Worm (Caenorhabditis elegans) whole organism, L4/young adult: ENCODE measurements around the gene C56A3.8.

ENCODE experiments used
- W03F9.2 ChIP-seq: fragments of 150-350 bp; optimal IDR thresholded peaks from 2 replicates; lab custom pipeline; 2014; ENCODE audit warnings: missing biosample characterization, missing genetic modification characterization
- dao-5 ChIP-seq: sonication (generic microtip); optimal IDR thresholded peaks from 2 replicates; lab custom pipeline; 2016; ENCODE audit warnings: missing genotype, missing genetic modification characterization, moderate library complexity, missing compliant biosample characterization
- him-1 ChIP-seq: sonication (generic microtip); optimal IDR thresholded peaks from 2 replicates; lab custom pipeline; 2016; ENCODE audit warnings: missing genotype, missing genetic modification reagents, missing genetic modification characterization, missing compliant biosample characterization

Gene C56A3.8

DNA sequence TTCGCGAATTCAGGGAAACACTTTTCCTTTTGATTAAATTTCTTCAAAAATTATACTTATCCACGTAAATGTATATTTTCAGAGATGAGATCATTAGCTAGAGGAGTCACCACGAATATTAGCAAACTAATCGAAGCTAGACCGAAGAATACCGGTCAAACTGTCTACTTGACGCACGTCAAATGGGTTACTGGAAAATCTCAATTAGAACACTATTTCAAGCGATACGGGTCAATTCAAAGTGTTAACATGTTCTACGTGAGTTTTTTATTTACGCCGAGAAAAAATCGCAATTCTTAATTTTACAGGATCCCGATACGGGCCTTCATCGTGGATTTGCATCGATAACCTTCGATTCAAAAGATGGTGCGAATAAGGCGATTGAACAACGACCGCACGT, 5.7 kb downstream of the C56A3.8 start, which contains the start of gene slrp-1:
slrp-1 (plus strand) TSS at position 83 of the 400 bp plus-strand sequence.
- TF ChIP-seq dao-5 (no peak), him-1 (tag; lab: Kevin White, UChicago) (no peak), W03F9.2 (no peak)

DNA sequence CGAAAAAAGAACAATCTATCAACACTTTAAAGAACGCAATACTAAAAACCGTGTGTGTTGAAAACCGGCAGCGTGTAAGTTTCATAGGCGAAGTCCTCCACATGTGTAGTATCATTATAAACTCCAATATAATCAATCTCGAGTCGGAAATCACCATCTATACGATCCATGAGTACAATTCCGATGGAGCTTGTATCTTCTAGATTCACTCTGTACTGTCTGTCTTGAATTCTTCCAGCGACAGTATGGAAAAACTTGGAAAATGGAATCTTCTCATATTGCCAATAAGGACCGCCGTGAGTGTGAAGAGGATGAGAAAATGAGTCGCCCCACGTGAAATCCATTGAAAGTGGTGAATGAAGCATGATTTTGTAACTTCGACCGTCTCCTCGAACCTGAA, 6.9 kb downstream of the C56A3.8 start:
- no peak for TF ChIP-seq W03F9.2
- no peak for TF ChIP-seq dao-5
- TF ChIP-seq him-1 (tag; lab: Kevin White, UChicago): no peak

DNA sequence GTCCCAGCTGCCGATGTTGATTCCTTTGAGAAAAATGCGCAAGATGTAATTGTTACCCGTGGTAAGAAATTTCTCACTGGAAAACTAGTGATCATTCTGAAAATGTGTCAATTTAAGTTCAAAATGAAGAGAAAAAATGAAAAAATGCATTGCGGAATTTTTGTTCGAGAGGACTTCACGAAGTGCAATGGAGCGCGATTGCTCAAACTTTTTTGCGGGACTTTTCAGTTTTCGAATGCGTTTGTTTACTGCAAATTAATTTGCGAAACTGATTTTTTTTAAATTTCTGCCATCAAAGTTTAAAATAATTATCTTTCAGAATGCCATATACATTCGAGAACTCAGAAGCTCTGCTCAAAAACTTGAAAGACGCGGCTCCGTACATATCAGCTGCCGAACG, 8.5 kb downstream of the C56A3.8 start, which contains the start of the genes nuaf-1 and bir-2:
nuaf-1 (minus strand) TSS at position 98 of the 400 bp plus-strand sequence.
bir-2 (plus strand) TSS at position 318 of the 400 bp plus-strand sequence.
- peak; percentile 83 for TF ChIP-seq W03F9.2
- TF ChIP-seq him-1 (tag; lab: Kevin White, UChicago): no peak

DNA sequence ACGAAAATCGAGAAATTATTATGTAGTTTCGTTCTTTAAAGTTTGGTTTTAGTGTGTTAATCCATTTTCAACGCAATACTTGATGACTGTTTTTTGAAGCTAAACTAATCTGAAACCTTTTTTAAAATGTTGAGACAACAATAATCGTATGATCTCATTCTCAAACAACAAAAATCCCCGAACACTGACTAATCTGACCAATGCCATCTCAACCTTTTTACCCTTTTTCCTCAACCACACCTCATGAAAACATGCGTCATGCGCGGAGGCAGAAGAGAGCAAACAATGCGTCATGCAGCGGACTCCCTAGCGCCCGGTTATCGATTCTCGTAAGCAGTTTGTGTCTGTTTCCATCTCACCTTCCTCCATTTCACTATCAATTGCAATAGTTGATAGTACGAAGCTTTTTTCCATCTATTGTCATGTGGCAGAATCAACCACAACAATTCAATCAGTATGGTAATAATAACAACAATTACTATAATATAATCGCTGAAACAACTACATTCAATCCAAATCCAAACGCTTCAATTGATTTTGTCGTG, 11.7 kb downstream of the C56A3.8 start, which contains the start of gene C50B8.4:
C50B8.4 (plus strand) TSS at position 299 of the 545 bp plus-strand sequence.
- no peak for TF ChIP-seq him-1 (tag; lab: Kevin White, UChicago)
- TF ChIP-seq dao-5: no peak
- no peak for TF ChIP-seq W03F9.2

DNA sequence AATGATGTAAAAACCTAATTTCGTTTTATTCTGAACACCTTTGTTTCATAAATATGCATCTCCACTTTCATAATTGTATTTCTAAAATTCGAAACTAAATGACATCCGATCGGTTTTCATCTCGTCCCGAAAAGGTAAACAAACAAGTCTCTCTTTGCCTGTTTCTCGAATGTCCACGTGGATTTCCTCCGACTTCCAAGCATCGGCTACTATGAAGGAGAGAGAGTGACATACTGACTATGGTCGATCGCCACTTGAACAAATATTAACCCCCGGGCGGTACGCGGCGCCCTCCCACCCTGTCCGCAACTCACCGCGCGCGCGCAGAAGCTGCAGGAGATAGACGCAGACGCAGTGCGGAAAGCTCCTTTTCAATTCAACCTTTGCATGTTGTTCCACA, 15.8 kb downstream of the C56A3.8 start:
- TF ChIP-seq dao-5 (no peak), him-1 (tag; lab: Kevin White, UChicago) (no peak), W03F9.2 (no peak)

DNA sequence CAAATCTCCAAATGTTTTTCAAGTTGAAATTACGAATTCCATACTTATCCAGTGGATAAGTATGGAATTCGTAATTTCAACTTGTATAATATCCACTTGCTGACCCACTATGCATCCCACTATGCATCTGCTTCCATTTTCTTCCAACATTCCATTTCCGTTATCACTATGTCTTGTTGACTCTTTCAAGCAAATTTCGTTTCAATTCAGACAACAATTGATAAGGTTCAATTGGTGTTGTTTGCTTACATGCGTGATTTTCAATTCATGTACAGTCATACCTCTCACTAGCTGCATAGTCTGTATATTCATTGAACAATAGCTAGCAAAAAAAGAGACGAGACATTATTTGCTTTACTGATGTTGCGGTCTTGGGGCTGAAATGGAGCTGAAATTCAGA, 16.8 kb downstream of the C56A3.8 start:
- no peak for TF ChIP-seq him-1 (tag; lab: Kevin White, UChicago)
- TF ChIP-seq W03F9.2: no peak
- no peak for TF ChIP-seq dao-5

DNA sequence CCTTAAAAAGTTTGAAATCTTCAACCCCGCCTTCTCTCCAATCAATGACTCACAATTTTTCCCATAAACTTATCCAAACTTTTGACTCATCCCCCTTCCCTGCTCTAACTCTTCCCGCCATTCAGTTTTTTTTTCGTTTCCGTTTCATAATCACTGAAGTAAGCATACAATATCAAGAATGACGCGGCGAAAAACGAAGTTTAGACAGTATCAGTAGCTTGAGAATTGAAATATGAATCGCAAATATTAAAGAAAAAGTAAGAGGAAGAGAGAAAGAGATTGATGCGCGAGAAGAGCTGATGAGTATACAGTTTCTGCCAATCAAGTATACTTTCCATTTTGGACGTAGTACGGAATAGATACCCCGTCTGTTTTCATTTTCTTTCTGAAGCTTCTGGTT, 17.4 kb downstream of the C56A3.8 start:
- TF ChIP-seq W03F9.2: no peak
- no peak for TF ChIP-seq him-1 (tag; lab: Kevin White, UChicago)
- TF ChIP-seq dao-5: no peak

DNA sequence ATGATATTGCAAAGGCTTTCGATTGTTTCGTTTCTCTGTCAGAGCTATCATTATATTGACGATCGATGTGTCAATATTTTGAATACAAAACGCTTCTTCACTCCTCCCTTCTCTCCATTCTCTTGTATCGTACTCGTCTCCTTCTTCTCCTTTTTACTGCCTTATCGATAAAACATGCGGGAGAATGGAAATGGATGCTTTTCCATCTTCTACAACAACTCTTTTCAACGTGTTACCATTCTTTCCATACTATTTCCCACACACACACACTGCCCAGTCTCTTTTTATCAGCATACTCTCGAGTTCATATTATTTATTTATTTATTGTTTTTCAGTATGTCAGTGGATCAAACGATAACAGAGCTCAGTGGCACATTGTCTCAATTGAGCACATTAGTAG, 18.6 kb downstream of the C56A3.8 start, which contains the start of gene C50B8.6:
C50B8.6 (plus strand) TSS at position 336 of the 400 bp plus-strand sequence.
- no peak for TF ChIP-seq dao-5
- TF ChIP-seq him-1 (tag; lab: Kevin White, UChicago): no peak
- no peak for TF ChIP-seq W03F9.2

DNA sequence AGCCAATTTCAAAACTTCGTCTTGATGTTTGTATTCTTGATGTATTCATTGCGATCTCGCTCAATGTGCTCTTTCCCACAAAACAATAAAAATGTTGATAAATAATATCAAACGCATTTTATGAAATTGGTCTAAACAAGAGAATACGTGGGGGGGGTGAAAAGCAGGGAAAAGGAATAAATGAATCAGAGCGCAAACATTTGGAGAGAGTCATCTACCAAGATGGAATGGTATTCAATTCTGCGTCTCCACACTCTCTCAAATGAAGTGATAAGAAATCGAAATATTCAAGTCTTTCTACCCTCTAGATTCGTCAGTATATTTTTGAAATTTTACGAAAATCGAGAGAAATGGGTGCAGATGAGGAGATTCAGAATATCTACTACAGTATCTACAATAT, 20.6 kb downstream of the C56A3.8 start, which contains the start of gene C50B8.5:
C50B8.5 (plus strand) TSS at position 273 of the 400 bp plus-strand sequence.
- no peak for TF ChIP-seq W03F9.2
- TF ChIP-seq dao-5: no peak
- TF ChIP-seq him-1 (tag; lab: Kevin White, UChicago): no peak

DNA sequence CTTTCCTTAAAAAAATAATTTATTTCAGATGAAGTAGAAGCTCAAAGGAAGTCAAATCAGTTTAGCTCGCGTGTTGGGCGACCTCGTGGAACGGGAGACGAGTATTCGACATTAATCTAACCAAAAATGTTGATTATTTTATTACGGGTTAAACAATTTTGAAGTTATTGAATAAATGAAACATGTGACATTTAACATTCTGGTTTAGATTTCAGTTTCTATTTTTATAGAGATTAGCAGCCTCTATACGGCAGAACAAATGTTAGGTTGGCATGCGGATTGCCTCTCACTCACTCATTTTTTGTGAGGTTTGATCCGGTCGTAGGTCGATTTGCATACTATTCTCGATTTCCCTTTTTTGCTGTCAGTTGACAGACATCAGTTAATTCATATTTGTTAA, 24.4 kb downstream of the C56A3.8 start, which contains the start of gene F53F4.1:
F53F4.1 (plus strand) TSS at position 301 of the 400 bp plus-strand sequence.
- TF ChIP-seq him-1 (tag; lab: Kevin White, UChicago) (no peak), dao-5 (no peak), W03F9.2 (no peak)

DNA sequence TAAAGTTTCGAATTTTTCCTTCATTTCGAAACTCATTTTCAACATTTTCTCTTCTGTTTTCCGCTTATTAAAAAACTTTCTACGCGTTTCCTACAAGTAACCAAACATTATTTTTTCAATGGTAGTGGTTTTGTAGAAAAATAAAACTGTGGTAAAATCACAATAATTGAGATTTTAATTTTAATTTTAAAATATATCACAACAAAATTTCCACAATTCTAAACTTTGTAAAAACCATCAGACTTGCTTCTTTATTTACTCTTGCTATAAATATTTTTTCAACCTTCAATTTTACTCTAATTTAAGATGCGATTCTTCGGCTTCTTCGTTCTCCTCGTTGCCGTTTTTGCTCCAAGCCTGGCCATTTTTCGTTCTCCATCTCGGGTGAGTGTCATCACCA, 27.8 kb downstream of the C56A3.8 start, which contains the start of gene F53F4.17:
F53F4.17 (plus strand) TSS at position 301 of the 400 bp plus-strand sequence.
- TF ChIP-seq dao-5: no peak
- TF ChIP-seq W03F9.2: no peak
- TF ChIP-seq him-1 (tag; lab: Kevin White, UChicago): no peak

DNA sequence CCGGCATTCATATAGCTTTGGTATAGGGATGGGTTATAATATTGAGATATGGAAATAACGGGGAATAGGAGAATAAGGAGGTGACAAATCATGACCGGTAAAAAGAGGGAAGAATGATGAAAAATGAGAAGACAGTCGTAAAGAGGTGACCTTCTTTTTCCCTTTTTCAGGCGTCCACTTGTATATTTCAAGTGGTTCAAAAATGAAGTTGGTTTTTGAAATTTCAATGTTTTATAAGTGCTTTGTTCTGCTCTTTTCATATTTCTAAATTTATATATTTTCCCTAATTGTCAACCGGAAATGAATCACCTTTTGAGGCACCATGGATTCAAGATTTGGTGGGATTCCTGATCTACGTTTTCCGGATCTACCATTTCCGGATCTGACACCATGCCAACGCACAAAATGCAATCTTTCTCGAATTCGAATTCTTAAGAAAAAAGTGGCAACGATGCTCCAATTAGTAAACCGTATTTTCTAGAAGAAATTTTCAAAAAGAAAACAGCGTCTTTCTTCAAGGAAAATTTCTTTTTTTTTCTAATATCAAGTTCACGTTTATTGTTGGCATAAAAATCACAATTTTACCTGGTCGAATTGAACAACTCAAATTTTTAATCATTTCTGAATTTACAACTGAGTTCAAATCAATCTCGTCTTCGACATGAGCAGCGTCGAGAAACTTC, 29.6 kb downstream of the C56A3.8 start, which contains the start of the genes F53F4.2 and F53F4.18:
F53F4.2 (minus strand) TSS at position 101 of the 683 bp plus-strand sequence.
F53F4.18 (plus strand) TSS at position 633 of the 683 bp plus-strand sequence.
- no peak for TF ChIP-seq dao-5
- no peak for TF ChIP-seq W03F9.2
- no peak for TF ChIP-seq him-1 (tag; lab: Kevin White, UChicago)

DNA sequence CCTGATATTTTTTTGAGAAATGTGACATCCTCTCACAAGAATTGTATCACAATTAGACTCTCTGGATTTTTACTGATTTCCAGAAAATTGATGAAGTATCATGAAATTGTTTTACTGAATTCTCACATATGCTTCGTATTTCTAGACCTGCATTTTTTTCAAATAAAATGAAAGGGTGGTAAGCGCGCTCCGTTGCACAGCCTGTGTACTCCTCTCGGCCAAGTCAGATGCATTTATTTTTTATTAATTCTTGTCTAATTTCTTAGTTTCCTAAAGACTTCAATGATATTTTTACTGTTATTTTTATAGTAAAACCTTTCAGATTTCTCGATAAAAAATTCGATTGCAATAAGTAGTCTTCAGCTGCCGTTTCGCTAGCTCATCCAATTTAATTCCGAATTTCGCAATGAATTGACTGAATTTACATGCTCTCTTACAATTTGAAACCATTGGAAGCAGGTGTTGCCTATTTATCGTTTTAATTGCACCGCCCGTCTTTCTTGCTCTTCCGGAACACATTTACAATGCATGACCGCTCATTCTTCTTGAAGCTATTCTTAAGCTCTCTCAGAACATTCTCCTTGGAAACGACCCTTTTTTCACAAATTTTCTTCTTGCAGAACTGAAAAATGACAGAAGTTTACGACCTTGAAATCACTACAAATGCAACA, 31.6 kb downstream of the C56A3.8 start, which contains the start of gene tbcb-1:
tbcb-1 (plus strand) TSS at position 621 of the 671 bp plus-strand sequence.
- TF ChIP-seq W03F9.2: peak; percentile 23
- no peak for TF ChIP-seq him-1 (tag; lab: Kevin White, UChicago)

DNA sequence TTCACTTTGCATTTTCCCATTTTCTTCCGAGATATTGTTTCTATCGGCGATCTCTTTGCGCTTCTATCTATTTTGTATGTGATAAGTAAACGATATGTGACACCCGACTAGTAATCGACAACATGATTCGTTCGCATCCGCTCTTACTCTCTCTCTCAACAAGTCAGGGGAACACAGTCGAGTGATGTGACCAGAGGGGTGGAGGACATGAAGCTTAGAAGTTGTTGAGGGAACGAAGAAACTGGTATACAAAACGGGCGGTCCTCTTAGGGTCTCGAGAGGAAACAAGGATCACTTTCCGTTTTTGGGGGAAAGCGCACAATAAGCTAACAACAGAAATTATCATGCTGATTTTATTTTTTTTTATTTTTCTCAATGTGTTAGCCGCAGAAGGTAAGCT, 33.0 kb downstream of the C56A3.8 start, which contains the start of gene F53F4.4:
F53F4.4 (plus strand) TSS at position 301 of the 400 bp plus-strand sequence.
- TF ChIP-seq him-1 (tag; lab: Kevin White, UChicago) (no peak), dao-5 (no peak), W03F9.2 (no peak)
